Fruit fly (Drosophila melanogaster) whole organism, embryonic: ENCODE data around the gene Gmap.

ENCODE experiments used
- ATbp ChIP-seq: fragments of 200-800 bp; sonication (Bioruptor generic); optimal IDR thresholded peaks from 2 replicates; lab custom pipeline; 2017; ENCODE audit warnings: missing biosample characterization, mild to moderate bottlenecking, missing genetic modification characterization, missing genetic modification reagents
- B-H2 ChIP-seq: fragments of 200-800 bp; sonication (Bioruptor generic); optimal IDR thresholded peaks from 2 replicates; lab custom pipeline; 2018; ENCODE audit warnings: missing biosample characterization, mild to moderate bottlenecking, missing genetic modification characterization
- CG11398 ChIP-seq: fragments of 200-800 bp; sonication (Bioruptor generic); optimal IDR thresholded peaks from 2 replicates; lab custom pipeline; 2016; ENCODE audit warnings: missing biosample characterization, missing genetic modification characterization
- CG14014 ChIP-seq: fragments of 200-800 bp; sonication (Bioruptor generic); IDR thresholded peaks from 2 replicates; pipeline ENCODE4 v1.3.6; 2022; ENCODE audit warnings: missing biosample characterization, missing genetic modification characterization
- CG14441 ChIP-seq: fragments of 200-800 bp; sonication (Bioruptor generic); IDR thresholded peaks from 2 replicates; pipeline ENCODE4 v1.3.6; 2022; ENCODE audit warnings: missing biosample characterization, missing genetic modification characterization
- CG14667 ChIP-seq: fragments of 200-800 bp; sonication (Bioruptor generic); IDR thresholded peaks from 2 replicates; pipeline ENCODE4 v1.3.6; 2022; ENCODE audit warnings: missing biosample characterization, missing genetic modification characterization
- CG14965 ChIP-seq: fragments of 200-800 bp; sonication (Bioruptor generic); optimal IDR thresholded peaks from 2 replicates; lab custom pipeline; 2016; ENCODE audit warnings: missing biosample characterization, missing genetic modification characterization, borderline replicate concordance
- CG15073 ChIP-seq: fragments of 200-800 bp; sonication (Bioruptor generic); optimal IDR thresholded peaks from 2 replicates; lab custom pipeline; 2016; ENCODE audit warnings: missing biosample characterization, missing genetic modification characterization
- CG1603 ChIP-seq: fragments of 200-800 bp; sonication (Bioruptor generic); optimal IDR thresholded peaks from 2 replicates; lab custom pipeline; 2019; ENCODE audit warnings: missing biosample characterization, mild to moderate bottlenecking, missing genetic modification characterization, moderate library complexity
- CG17359 ChIP-seq: fragments of 200-800 bp; sonication (Bioruptor generic); optimal IDR thresholded peaks from 3 replicates; lab custom pipeline; 2018; ENCODE audit warnings: missing biosample characterization, mild to moderate bottlenecking, missing genetic modification characterization, moderate library complexity
- CG18262 ChIP-seq: fragments of 200-800 bp; optimal IDR thresholded peaks from 3 replicates; lab custom pipeline; 2019; ENCODE audit warnings: missing biosample characterization, mild to moderate bottlenecking, missing genetic modification characterization, moderate library complexity
- CG18764 ChIP-seq: fragments of 200-800 bp; sonication (Bioruptor generic); optimal IDR thresholded peaks from 3 replicates; lab custom pipeline; 2016; ENCODE audit warnings: missing biosample characterization, missing genetic modification characterization
- CG2116 ChIP-seq: fragments of 200-800 bp; sonication (Bioruptor generic); optimal IDR thresholded peaks from 3 replicates; lab custom pipeline; 2018; ENCODE audit warnings: missing biosample characterization, mild to moderate bottlenecking, missing genetic modification characterization
- CG2120 ChIP-seq: fragments of 200-800 bp; sonication (Bioruptor generic); optimal IDR thresholded peaks from 3 replicates; lab custom pipeline; 2016; ENCODE audit warnings: missing biosample characterization, missing genetic modification characterization
- CG31224 ChIP-seq: fragments of 200-800 bp; sonication (Bioruptor generic); IDR thresholded peaks from 2 replicates; pipeline ENCODE4 v1.3.6; 2022; ENCODE audit warnings: missing biosample characterization, missing genetic modification characterization
- CG31365 ChIP-seq: fragments of 200-800 bp; sonication (Bioruptor generic); optimal IDR thresholded peaks from 2 replicates; lab custom pipeline; 2018; ENCODE audit warnings: missing biosample characterization, mild to moderate bottlenecking, missing genetic modification characterization
- CG34376 ChIP-seq: fragments of 200-800 bp; sonication (Bioruptor generic); optimal IDR thresholded peaks from 2 replicates; lab custom pipeline; 2018; ENCODE audit warnings: missing biosample characterization, mild to moderate bottlenecking, missing genetic modification characterization
- CG34422 ChIP-seq: fragments of 200-800 bp; sonication (Bioruptor generic); IDR thresholded peaks from 3 replicates; pipeline ENCODE4 v1.3.6; 2022; ENCODE audit warnings: missing biosample characterization, missing genetic modification characterization
- CG7928 ChIP-seq: fragments of 200-800 bp; sonication (Bioruptor generic); optimal IDR thresholded peaks from 2 replicates; lab custom pipeline; 2017; ENCODE audit warnings: missing biosample characterization, mild to moderate bottlenecking, missing genetic modification characterization
- CG8765 ChIP-seq: fragments of 200-800 bp; sonication (Bioruptor generic); IDR thresholded peaks from 2 replicates; pipeline ENCODE4 v1.3.6; 2022; ENCODE audit warnings: missing biosample characterization, missing genetic modification characterization
- CoRest ChIP-seq: fragments of 200-800 bp; sonication (Bioruptor generic); optimal IDR thresholded peaks from 3 replicates; lab custom pipeline; 2018; ENCODE audit warnings: missing biosample characterization, mild to moderate bottlenecking, missing genetic modification characterization, moderate library complexity
- D ChIP-seq, 2 experiments: fragments of 200-800 bp in 1 of 2; fragments of >200 bp in 1 of 2; sonication (Bioruptor generic) in 1 of 2; optimal IDR thresholded peaks; 2 replicates in 1 of 2; 3 replicates in 1 of 2; lab custom pipeline; 2017; ENCODE audit warnings: mild to moderate bottlenecking in 1 of 2, missing biosample characterization in 1 of 2, missing genetic modification characterization in 1 of 2, missing genetic modification reagents in 1 of 2
- Dek ChIP-seq: fragments of 200-800 bp; sonication (Bioruptor generic); optimal IDR thresholded peaks from 3 replicates; lab custom pipeline; 2019; ENCODE audit warnings: missing biosample characterization, mild to moderate bottlenecking, missing genetic modification characterization, moderate library complexity
- GATAe ChIP-seq: fragments of 200-800 bp; sonication (Bioruptor generic); conservative IDR thresholded peaks from 2 replicates; pipeline ENCODE4 v1.3.6; 2022; ENCODE audit warnings: missing biosample characterization, missing genetic modification characterization
- Hr39 ChIP-seq: fragments of >200 bp; optimal IDR thresholded peaks from 2 replicates; lab custom pipeline; 2017
- MESR4 ChIP-seq: fragments of 200-800 bp; sonication (Bioruptor generic); optimal IDR thresholded peaks from 2 replicates; lab custom pipeline; 2018; ENCODE audit warnings: missing biosample characterization, mild to moderate bottlenecking, missing genetic modification characterization, moderate library complexity
- MTF-1 ChIP-seq: fragments of 200-800 bp; sonication (Bioruptor generic); optimal IDR thresholded peaks from 2 replicates; lab custom pipeline; 2018; ENCODE audit warnings: missing biosample characterization, mild to moderate bottlenecking, missing genetic modification characterization, borderline replicate concordance
- Myb ChIP-seq: fragments of 200-800 bp; sonication (Bioruptor generic); optimal IDR thresholded peaks from 2 replicates; lab custom pipeline; 2016; ENCODE audit warnings: missing biosample characterization, missing genetic modification characterization
- Vsx1 ChIP-seq: fragments of 200-800 bp; sonication (Bioruptor generic); optimal IDR thresholded peaks from 2 replicates; lab custom pipeline; 2017; ENCODE audit warnings: missing biosample characterization, mild to moderate bottlenecking, missing genetic modification characterization, missing genetic modification reagents
- ap ChIP-seq: fragments of 200-800 bp; sonication (Bioruptor generic); IDR thresholded peaks from 2 replicates; pipeline ENCODE4 v1.3.6; 2022; ENCODE audit warnings: missing biosample characterization, missing genetic modification characterization
- bab2 ChIP-seq: fragments of 200-800 bp; sonication (Bioruptor generic); optimal IDR thresholded peaks from 2 replicates; lab custom pipeline; 2016; ENCODE audit warnings: missing biosample characterization, missing genetic modification characterization
- bigmax ChIP-seq: fragments of 200-800 bp; sonication (Bioruptor generic); optimal IDR thresholded peaks from 2 replicates; lab custom pipeline; 2018; ENCODE audit warnings: missing biosample characterization, mild to moderate bottlenecking, missing genetic modification characterization
- br ChIP-seq: fragments of >200 bp; optimal IDR thresholded peaks from 2 replicates; lab custom pipeline; 2017
- cad ChIP-seq: fragments of >200 bp; optimal IDR thresholded peaks from 2 replicates; lab custom pipeline; 2017; ENCODE audit warnings: missing biosample characterization, missing genetic modification characterization
- ci ChIP-seq: fragments of 200-800 bp; sonication (Bioruptor generic); IDR thresholded peaks from 3 replicates; pipeline ENCODE4 v1.3.6; 2022; ENCODE audit warnings: missing biosample characterization, missing genetic modification characterization
- dimm ChIP-seq: fragments of 200-800 bp; sonication (Bioruptor generic); IDR thresholded peaks from 2 replicates; pipeline ENCODE4 v1.3.6; 2022; ENCODE audit warnings: missing biosample characterization, missing genetic modification characterization
- en ChIP-seq: fragments of 200-800 bp; sonication (Bioruptor generic); optimal IDR thresholded peaks from 2 replicates; lab custom pipeline; 2016; ENCODE audit warnings: missing biosample characterization, missing genetic modification characterization
- fd3F ChIP-seq: fragments of 200-800 bp; sonication (Bioruptor generic); optimal IDR thresholded peaks from 2 replicates; lab custom pipeline; 2018; ENCODE audit warnings: missing biosample characterization, mild to moderate bottlenecking, missing genetic modification characterization, moderate library complexity
- fd96Cb ChIP-seq: fragments of 200-800 bp; sonication (Bioruptor generic); optimal IDR thresholded peaks from 2 replicates; lab custom pipeline; 2018; ENCODE audit warnings: missing biosample characterization, mild to moderate bottlenecking, missing genetic modification characterization, moderate library complexity
- grn ChIP-seq: fragments of 200-800 bp; sonication (Bioruptor generic); optimal IDR thresholded peaks from 3 replicates; lab custom pipeline; 2017; ENCODE audit warnings: missing biosample characterization, missing genetic modification characterization
- h ChIP-seq: fragments of >200 bp; optimal IDR thresholded peaks from 2 replicates; lab custom pipeline; 2017
- ind ChIP-seq: fragments of 200-800 bp; sonication (Bioruptor generic); optimal IDR thresholded peaks from 3 replicates; lab custom pipeline; 2016; ENCODE audit warnings: missing biosample characterization, missing genetic modification characterization
- kni ChIP-seq: fragments of 200-800 bp; sonication (Bioruptor generic); optimal IDR thresholded peaks from 3 replicates; lab custom pipeline; 2017; ENCODE audit warnings: mild to moderate bottlenecking, missing biosample characterization, missing genetic modification reagents, missing genetic modification characterization
- mirr ChIP-seq: fragments of 200-800 bp; sonication (Bioruptor generic); optimal IDR thresholded peaks from 3 replicates; lab custom pipeline; 2018; ENCODE audit warnings: missing biosample characterization, mild to moderate bottlenecking, missing genetic modification characterization
- nerfin-1 ChIP-seq: fragments of 200-800 bp; sonication (Bioruptor generic); optimal IDR thresholded peaks from 3 replicates; lab custom pipeline; 2019; ENCODE audit warnings: missing biosample characterization, mild to moderate bottlenecking, missing genetic modification characterization, moderate library complexity
- ro ChIP-seq: fragments of 200-800 bp; sonication (Bioruptor generic); IDR thresholded peaks from 2 replicates; pipeline ENCODE4 v1.3.6; 2022; ENCODE audit warnings: missing biosample characterization, missing genetic modification characterization
- run ChIP-seq: fragments of 200-800 bp; sonication (Bioruptor generic); optimal IDR thresholded peaks from 3 replicates; lab custom pipeline; 2018; ENCODE audit warnings: missing biosample characterization, mild to moderate bottlenecking, missing genetic modification characterization
- scrt ChIP-seq: fragments of 200-800 bp; sonication (Bioruptor generic); optimal IDR thresholded peaks from 2 replicates; lab custom pipeline; 2018; ENCODE audit warnings: missing biosample characterization, mild to moderate bottlenecking, missing genetic modification characterization, moderate library complexity
- seq ChIP-seq: fragments of 200-800 bp; sonication (Bioruptor generic); IDR thresholded peaks from 2 replicates; pipeline ENCODE4 v1.3.6; 2022; ENCODE audit warnings: missing biosample characterization, missing genetic modification characterization
- sisA ChIP-seq: fragments of 200-800 bp; sonication (Bioruptor generic); IDR thresholded peaks from 2 replicates; pipeline ENCODE4 v1.3.6; 2022; ENCODE audit warnings: missing biosample characterization, missing genetic modification characterization
- tx ChIP-seq: fragments of 200-800 bp; sonication (Bioruptor generic); optimal IDR thresholded peaks from 2 replicates; lab custom pipeline; 2016; ENCODE audit warnings: missing biosample characterization, missing genetic modification characterization
- unpg ChIP-seq: fragments of 200-800 bp; sonication (Bioruptor generic); optimal IDR thresholded peaks from 3 replicates; lab custom pipeline; 2018; ENCODE audit warnings: missing biosample characterization, mild to moderate bottlenecking, missing genetic modification characterization, moderate library complexity

Gene Gmap

dm6 chrX:15501706-15502267 lies 15.1 kb downstream of the Gmap start (continued):
- TF ChIP-seq Vsx1 (GFP tag; lab: Kevin White, UChicago), result no peak
- TF ChIP-seq ind (GFP tag; lab: Kevin White, UChicago), result no peak
- no peak for TF ChIP-seq nerfin-1 (tag; lab: Kevin White, UChicago)
- TF ChIP-seq ci (GFP tag; lab: Robert Waterston, UW), result no peak
- TF ChIP-seq Myb, result no peak
- peak; percentile 23 for TF ChIP-seq mirr (GFP tag; lab: Kevin White, UChicago)
- TF ChIP-seq B-H2 (GFP tag; lab: Kevin White, UChicago), result no peak
- no peak for TF ChIP-seq CG2116 (GFP tag; lab: Kevin White, UChicago)
- TF ChIP-seq scrt, result no peak
- no peak for TF ChIP-seq D (optimal IDR thresholded peaks at IDR 0.05; lab: Kevin White, UChicago)
- no peak for TF ChIP-seq D (GFP tag; optimal IDR thresholded peaks at IDR 0.05; lab: Kevin White, UChicago)
- TF ChIP-seq bigmax, result no peak
- TF ChIP-seq CG14441 (GFP tag; lab: Robert Waterston, UW), result no peak
- TF ChIP-seq Dek, result no peak
- TF ChIP-seq CG1603 (tag; lab: Kevin White, UChicago), result no peak
- no peak for TF ChIP-seq CG7928 (GFP tag; lab: Kevin White, UChicago)
- no peak for TF ChIP-seq ro (GFP tag; lab: Robert Waterston, UW)
- TF ChIP-seq fd3F (GFP tag; lab: Kevin White, UChicago), result no peak
- TF ChIP-seq en, result no peak
- no peak for TF ChIP-seq CG14965 (GFP tag; lab: Kevin White, UChicago)
- TF ChIP-seq ATbp, result no peak
- no peak for TF ChIP-seq CG14667
- no peak for TF ChIP-seq Hr39 (lab: Kevin White, UChicago)
- no peak for TF ChIP-seq run
- TF ChIP-seq tx, result no peak
- no peak for TF ChIP-seq CG2120 (GFP tag; lab: Kevin White, UChicago)
- no peak for TF ChIP-seq CG15073 (GFP tag; lab: Kevin White, UChicago)
- TF ChIP-seq CG18262 (tag; lab: Kevin White, UChicago), result no peak
- no peak for TF ChIP-seq dimm (GFP tag; lab: Robert Waterston, UW)
- TF ChIP-seq GATAe (GFP tag; lab: Robert Waterston, UW), result no peak
- TF ChIP-seq grn (GFP tag; lab: Kevin White, UChicago), result peak; percentile 37
- TF ChIP-seq MESR4, result no peak
- peak; percentile 28 for TF ChIP-seq CG34376 (GFP tag; lab: Kevin White, UChicago)
- TF ChIP-seq kni (GFP tag; lab: Kevin White, UChicago), result peak; percentile 31
- TF ChIP-seq sisA (GFP tag; lab: Robert Waterston, UW), result no peak
- peak; percentile 14 for TF ChIP-seq MTF-1
- TF ChIP-seq CG8765 (GFP tag; lab: Robert Waterston, UW), result no peak
- TF ChIP-seq CG18764 (GFP tag; lab: Kevin White, UChicago), result no peak
- no peak for TF ChIP-seq seq (GFP tag; lab: Robert Waterston, UW)
- no peak for TF ChIP-seq CG17359
- no peak for TF ChIP-seq CG11398 (GFP tag; lab: Kevin White, UChicago)
- TF ChIP-seq CoRest (tag; lab: Kevin White, UChicago), result no peak
- no peak for TF ChIP-seq unpg (GFP tag; lab: Kevin White, UChicago)
- no peak; the same call in 1 of the 2 replicates for TF ChIP-seq CG14014 (GFP tag; lab: Robert Waterston, UW)
- TF ChIP-seq bab2, result no peak
- no peak for TF ChIP-seq h (lab: Kevin White, UChicago)
- TF ChIP-seq ap (GFP tag; lab: Robert Waterston, UW), result no peak
- TF ChIP-seq br (lab: Kevin White, UChicago), result no peak
- no peak for TF ChIP-seq cad
- no peak for TF ChIP-seq CG34422 (GFP tag; lab: Robert Waterston, UW)
- no peak for TF ChIP-seq CG31365 (tag; lab: Kevin White, UChicago)
- no peak for TF ChIP-seq CG31224 (GFP tag; lab: Robert Waterston, UW)
- no peak for TF ChIP-seq fd96Cb (tag; lab: Kevin White, UChicago)
